Fruit fly (Drosophila melanogaster) whole organism, wandering third instar larva: ENCODE data around the gene Atpalpha.

Experiments
- Abd-B ChIP-seq: fragments of >200 bp; optimal IDR thresholded peaks from 2 replicates; lab custom pipeline; 2017; ENCODE audit warnings: missing biosample characterization, missing genetic modification characterization
- CG32264 ChIP-seq: fragments of 200-800 bp; sonication (Bioruptor generic); optimal IDR thresholded peaks from 2 replicates; lab custom pipeline; 2016; ENCODE audit warnings: missing biosample characterization, missing genetic modification characterization
- CG9705 ChIP-seq: fragments of 200-800 bp; sonication (Bioruptor generic); optimal IDR thresholded peaks from 2 replicates; lab custom pipeline; 2018; ENCODE audit warnings: missing biosample characterization, mild to moderate bottlenecking, missing genetic modification characterization
- CrebA ChIP-seq: fragments of 200-800 bp; sonication (Bioruptor generic); optimal IDR thresholded peaks from 2 replicates; lab custom pipeline; 2016; ENCODE audit warnings: missing biosample characterization, mild to moderate bottlenecking, missing genetic modification characterization, borderline replicate concordance
- Dfd ChIP-seq: fragments of >200 bp; optimal IDR thresholded peaks from 2 replicates; lab custom pipeline; 2017; ENCODE audit warnings: missing biosample characterization, missing genetic modification characterization
- Dif ChIP-seq: fragments of 200-275, 200-300 bp; sonication (Bioruptor generic); optimal IDR thresholded peaks from 2 replicates; lab custom pipeline; 2018; ENCODE audit warnings: missing biosample characterization, missing genetic modification characterization; ENCODE audit not compliant: partially characterized antibody
- GATAd ChIP-seq: sonication (Bioruptor generic); optimal IDR thresholded peaks from 2 replicates; lab custom pipeline; 2016; ENCODE audit warnings: missing biosample characterization, missing genetic modification characterization
- HLH106 ChIP-seq: fragments of 200-800 bp; optimal IDR thresholded peaks from 3 replicates; lab custom pipeline; 2019; ENCODE audit warnings: missing biosample characterization, mild to moderate bottlenecking, missing genetic modification characterization, moderate library complexity
- Hnf4 ChIP-seq: fragments of 200-800 bp; sonication (Bioruptor generic); optimal IDR thresholded peaks from 2 replicates; lab custom pipeline; 2016; ENCODE audit warnings: missing biosample characterization, mild to moderate bottlenecking, missing genetic modification characterization
- Hr78 ChIP-seq: fragments of >200 bp; optimal IDR thresholded peaks from 2 replicates; lab custom pipeline; 2017; ENCODE audit warnings: missing biosample characterization, missing genetic modification characterization
- Hr83 ChIP-seq: fragments of 200-300 bp; sonication (Bioruptor generic); optimal IDR thresholded peaks from 2 replicates; lab custom pipeline; 2016; ENCODE audit warnings: missing biosample characterization, mild to moderate bottlenecking, missing genetic modification characterization, moderate library complexity; ENCODE audit not compliant: poor library complexity, severe bottlenecking
- Jra ChIP-seq: sonication (Bioruptor generic); optimal IDR thresholded peaks from 2 replicates; lab custom pipeline; 2016; ENCODE audit warnings: missing biosample characterization, missing genetic modification characterization
- Mio ChIP-seq: sonication (Bioruptor generic); optimal IDR thresholded peaks from 2 replicates; lab custom pipeline; 2016; ENCODE audit warnings: missing biosample characterization, missing genetic modification characterization
- Myc ChIP-seq: fragments of >200 bp; optimal IDR thresholded peaks from 2 replicates; lab custom pipeline; 2017
- N ChIP-seq: fragments of >200 bp; optimal IDR thresholded peaks from 2 replicates; lab custom pipeline; 2018; ENCODE audit warnings: missing biosample characterization, missing external identifiers, missing genetic modification characterization
- OdsH ChIP-seq: fragments of 200-800 bp; sonication (Bioruptor generic); optimal IDR thresholded peaks from 2 replicates; lab custom pipeline; 2016; ENCODE audit warnings: missing biosample characterization, mild to moderate bottlenecking, missing genetic modification characterization
- Rel ChIP-seq, 2 experiments: fragments of 200-800 bp; sonication (Bioruptor generic) in 1 of 2; optimal IDR thresholded peaks; 2 replicates in 1 of 2; 3 replicates in 1 of 2; lab custom pipeline; 2016 to 2019; ENCODE audit warnings: mild to moderate bottlenecking in 2 of 2, missing biosample characterization in 2 of 2, missing genetic modification characterization in 2 of 2, moderate library complexity in 1 of 2
- Sp1 ChIP-seq: fragments of 200-800 bp; sonication (Bioruptor generic); optimal IDR thresholded peaks from 3 replicates; lab custom pipeline; 2019; ENCODE audit warnings: missing biosample characterization, mild to moderate bottlenecking, missing genetic modification characterization, moderate library complexity
- Vsx2 ChIP-seq: fragments of 200-300, 225-300 bp; sonication (Bioruptor generic); optimal IDR thresholded peaks from 2 replicates; lab custom pipeline; 2018; ENCODE audit warnings: missing biosample characterization, missing genetic modification characterization; ENCODE audit not compliant: partially characterized antibody
- br ChIP-seq: fragments of 200-800 bp; sonication (Bioruptor generic); optimal IDR thresholded peaks from 2 replicates; lab custom pipeline; 2016; ENCODE audit warnings: missing biosample characterization, missing genetic modification characterization
- brk ChIP-seq: fragments of 200-800 bp; sonication (Bioruptor generic); optimal IDR thresholded peaks from 2 replicates; lab custom pipeline; 2016; ENCODE audit warnings: missing biosample characterization, mild to moderate bottlenecking, missing genetic modification characterization
- dl ChIP-seq, 2 experiments: fragments of 175-275, 200-275 bp in 1 of 2; fragments of 200-275 bp in 1 of 2; sonication (Bioruptor generic); optimal IDR thresholded peaks; lab custom pipeline; 2018; ENCODE audit warnings: mild to moderate bottlenecking in 2 of 2, missing biosample characterization in 2 of 2, missing genetic modification characterization in 2 of 2, moderate library complexity in 2 of 2; ENCODE audit not compliant: partially characterized antibody in 2 of 2, insufficient read depth in 1 of 2
- dmrt93B ChIP-seq: fragments of 200-800 bp; sonication (Bioruptor generic); optimal IDR thresholded peaks from 2 replicates; lab custom pipeline; 2018; ENCODE audit warnings: missing biosample characterization, mild to moderate bottlenecking, missing genetic modification characterization
- dsf ChIP-seq: sonication (Bioruptor generic); optimal IDR thresholded peaks from 2 replicates; lab custom pipeline; 2016; ENCODE audit warnings: missing biosample characterization, missing genetic modification characterization, borderline replicate concordance
- foxo ChIP-seq, 2 experiments: fragments of 200-800 bp; sonication (Bioruptor generic); optimal IDR thresholded peaks; 2 replicates in 1 of 2; 3 replicates in 1 of 2; lab custom pipeline; 2016 to 2017; ENCODE audit warnings: missing biosample characterization in 2 of 2, missing genetic modification characterization in 2 of 2
- fru ChIP-seq: fragments of 200-800 bp; sonication (Bioruptor generic); optimal IDR thresholded peaks from 3 replicates; lab custom pipeline; 2016; ENCODE audit warnings: missing biosample characterization, mild to moderate bottlenecking, missing genetic modification characterization
- h ChIP-seq: fragments of 200-800 bp; sonication (Bioruptor generic); optimal IDR thresholded peaks from 3 replicates; lab custom pipeline; 2016; ENCODE audit warnings: missing biosample characterization, mild to moderate bottlenecking, missing genetic modification characterization
- jim ChIP-seq: fragments of 175-275, 200-325 bp; sonication (Bioruptor generic); optimal IDR thresholded peaks from 2 replicates; lab custom pipeline; 2016; ENCODE audit warnings: missing biosample characterization, mild to moderate bottlenecking, missing genetic modification characterization
- pan ChIP-seq: fragments of >200 bp; optimal IDR thresholded peaks from 2 replicates; lab custom pipeline; 2017
- psq ChIP-seq: fragments of 200-800 bp; sonication (Bioruptor generic); optimal IDR thresholded peaks from 3 replicates; lab custom pipeline; 2017; ENCODE audit warnings: missing biosample characterization, mild to moderate bottlenecking, missing genetic modification characterization, moderate library complexity
- rgr ChIP-seq: fragments of 200-800 bp; sonication (Bioruptor generic); optimal IDR thresholded peaks from 3 replicates; lab custom pipeline; 2016; ENCODE audit warnings: missing biosample characterization, mild to moderate bottlenecking, missing genetic modification characterization
- sage ChIP-seq: fragments of 200-800 bp; sonication (Bioruptor generic); optimal IDR thresholded peaks from 2 replicates; lab custom pipeline; 2016; ENCODE audit warnings: missing biosample characterization, mild to moderate bottlenecking, missing genetic modification characterization
- sv ChIP-seq: fragments of 200-800 bp; sonication (Bioruptor generic); optimal IDR thresholded peaks from 3 replicates; lab custom pipeline; 2016; ENCODE audit warnings: missing biosample characterization, missing genetic modification characterization
- tai ChIP-seq: sonication (Bioruptor generic); optimal IDR thresholded peaks from 2 replicates; lab custom pipeline; 2016; ENCODE audit warnings: missing biosample characterization, missing genetic modification characterization
- usp ChIP-seq: fragments of >200 bp; optimal IDR thresholded peaks from 2 replicates; lab custom pipeline; 2017; ENCODE audit warnings: missing biosample characterization, missing genetic modification characterization
- woc ChIP-seq: sonication (Bioruptor generic); optimal IDR thresholded peaks from 2 replicates; lab custom pipeline; 2016; ENCODE audit warnings: missing biosample characterization, mild to moderate bottlenecking, missing genetic modification characterization

The Atpalpha gene

DNA sequence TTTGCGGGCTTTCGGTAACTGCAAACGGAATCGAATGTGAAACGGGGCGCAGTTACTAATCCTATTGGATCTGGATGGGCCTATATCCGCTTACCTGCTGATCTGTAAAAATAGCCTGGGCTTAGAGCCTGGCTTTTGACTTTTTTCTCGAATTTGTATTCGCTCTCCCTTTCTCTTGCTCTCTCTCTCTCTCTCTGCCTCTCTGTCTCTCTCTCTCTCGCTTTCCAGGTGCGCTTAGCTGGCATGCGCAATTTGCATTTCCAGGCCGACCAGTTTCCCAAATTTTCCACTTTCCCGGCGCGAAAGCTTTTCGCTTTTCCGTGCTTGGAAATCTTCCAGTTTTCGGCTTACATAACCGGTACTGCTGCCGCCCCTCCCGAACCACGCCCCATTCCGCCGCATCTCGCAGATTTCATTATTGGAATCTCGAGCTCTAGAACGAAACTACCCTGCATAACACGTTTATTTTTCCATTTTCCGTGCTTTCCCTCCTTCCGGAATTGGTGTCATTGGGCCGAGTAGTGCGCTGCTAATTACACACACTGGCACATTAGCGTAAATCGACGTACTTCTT, 748 bp downstream of the Atpalpha start:
- TF ChIP-seq dl (GFP tag; optimal IDR thresholded peaks at IDR 0.05; lab: Kevin White, UChicago; ENCODE audit: insufficient read depth in 1 of 2, partially characterized antibody in 2 of 2), result peak in 1 of 2 experiments; percentile 9
- TF ChIP-seq Dif, result peak; percentile 48
- no peak for TF ChIP-seq CG32264

- TF ChIP-seq foxo (GFP tag; optimal IDR thresholded peaks at IDR 0.05; lab: Kevin White, UChicago), result no peak
- peak; percentile 26 for TF ChIP-seq Myc (lab: Kevin White, UChicago)
- no peak for TF ChIP-seq fru (GFP tag; lab: Kevin White, UChicago)
- TF ChIP-seq OdsH (GFP tag; lab: Kevin White, UChicago), result no peak
- TF ChIP-seq Dif, result peak; percentile 19
These were observed 1.5 kb downstream of the Atpalpha start for dm6 chr3R:20949749-20950676.

DNA sequence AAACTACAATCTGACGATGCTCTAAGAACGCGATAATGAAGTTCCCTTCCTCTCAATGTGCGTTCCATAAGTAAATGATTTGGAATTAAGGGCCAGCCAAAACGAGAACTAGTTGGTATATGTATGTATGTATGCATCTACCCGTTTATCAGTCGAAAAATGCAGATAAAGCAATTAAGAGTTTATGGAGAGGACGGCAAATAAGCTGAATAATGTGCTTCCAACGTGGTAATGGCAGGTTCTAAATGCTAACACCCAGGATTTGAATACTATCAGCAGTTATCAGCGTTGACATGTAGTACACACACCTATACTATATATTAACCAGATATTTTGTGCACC, 2.1 kb downstream of the Atpalpha start:
- TF ChIP-seq jim, result no peak
- TF ChIP-seq sage (GFP tag; lab: Kevin White, UChicago), result no peak
- no peak for TF ChIP-seq CrebA
- no peak for TF ChIP-seq Abd-B (GFP tag; lab: Kevin White, UChicago)
- no peak for TF ChIP-seq Hr83 (GFP tag; lab: Kevin White, UChicago)
- no peak for TF ChIP-seq dmrt93B (GFP tag; lab: Kevin White, UChicago)
- no peak for TF ChIP-seq Myc (lab: Kevin White, UChicago)
- TF ChIP-seq woc (GFP tag; lab: Kevin White, UChicago), result no peak
- TF ChIP-seq tai (GFP tag; lab: Kevin White, UChicago), result no peak
- no peak for TF ChIP-seq Vsx2 (GFP tag; lab: Kevin White, UChicago)
- TF ChIP-seq fru (GFP tag; lab: Kevin White, UChicago), result no peak
- no peak for TF ChIP-seq Rel (GFP tag; optimal IDR thresholded peaks at IDR 0.05; lab: Kevin White, UChicago)
- TF ChIP-seq Rel (tag; optimal IDR thresholded peaks at IDR 0.05; lab: Kevin White, UChicago), result no peak
- TF ChIP-seq Hnf4, result no peak
- no peak for TF ChIP-seq HLH106 (tag; lab: Kevin White, UChicago)

DNA sequence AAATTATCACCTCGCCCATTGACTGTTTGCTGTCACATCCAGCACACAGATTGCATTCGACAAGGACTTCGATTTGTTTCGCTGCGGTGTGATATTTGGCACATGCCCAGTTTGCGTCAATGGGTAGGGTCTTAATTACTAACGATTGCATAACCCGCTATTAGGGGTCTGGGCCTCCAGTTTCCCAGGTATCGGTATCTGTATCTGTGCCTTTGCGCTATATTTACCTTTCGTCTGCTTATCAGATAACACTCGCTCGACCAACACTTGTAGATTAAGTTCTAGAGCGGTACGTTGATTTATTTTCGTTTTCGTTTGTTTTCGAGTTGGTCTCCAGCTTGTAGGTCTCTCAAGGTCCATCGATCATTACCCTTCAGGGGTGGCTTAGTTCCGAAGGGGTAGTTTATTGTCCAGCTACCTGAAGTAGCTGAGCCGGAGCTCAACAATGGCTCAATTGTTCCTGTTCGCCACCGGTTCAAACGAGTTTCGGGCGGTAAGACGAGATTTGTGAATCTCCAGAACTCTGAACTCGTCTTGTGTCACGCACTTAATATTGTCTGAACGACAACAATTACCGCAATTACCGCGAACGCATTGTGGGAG, 2.9 kb downstream of the Atpalpha start:
- TF ChIP-seq psq (GFP tag; lab: Kevin White, UChicago) (no peak), Vsx2 (GFP tag; lab: Kevin White, UChicago) (no peak), rgr (GFP tag; lab: Kevin White, UChicago) (no peak), dsf (no peak), Hr83 (GFP tag; lab: Kevin White, UChicago) (no peak), Mio (GFP tag; lab: Kevin White, UChicago) (no peak), jim (no peak), usp (no peak), Sp1 (GFP tag; lab: Kevin White, UChicago) (no peak), woc (GFP tag; lab: Kevin White, UChicago) (no peak), HLH106 (tag; lab: Kevin White, UChicago) (no peak), Dfd (GFP tag; lab: Kevin White, UChicago) (no peak)

dm6 chr3R:20952423-20953013, 4.0 kb downstream of the Atpalpha start:
- no peak for TF ChIP-seq dmrt93B (GFP tag; lab: Kevin White, UChicago)
- TF ChIP-seq rgr (GFP tag; lab: Kevin White, UChicago), result no peak
- no peak for TF ChIP-seq psq (GFP tag; lab: Kevin White, UChicago)
- no peak for TF ChIP-seq Hr78 (GFP tag; lab: Kevin White, UChicago)
- no peak for TF ChIP-seq jim
- TF ChIP-seq N (GFP tag; lab: Kevin White, UChicago), result no peak
- no peak for TF ChIP-seq Sp1 (GFP tag; lab: Kevin White, UChicago)
- no peak for TF ChIP-seq sv (GFP tag; lab: Kevin White, UChicago)
- no peak for TF ChIP-seq OdsH (GFP tag; lab: Kevin White, UChicago)
- no peak for TF ChIP-seq Jra (GFP tag; lab: Kevin White, UChicago)
- no peak for TF ChIP-seq GATAd (GFP tag; lab: Kevin White, UChicago)
- peak; percentile 30 for TF ChIP-seq CrebA
- no peak for TF ChIP-seq brk
- no peak for TF ChIP-seq CG9705 (GFP tag; lab: Kevin White, UChicago)
- peak; percentile 4 for TF ChIP-seq br (GFP tag; lab: Kevin White, UChicago)
- no peak for TF ChIP-seq Hnf4
- no peak for TF ChIP-seq tai (GFP tag; lab: Kevin White, UChicago)
- peak; percentile 4 for TF ChIP-seq Rel (GFP tag; optimal IDR thresholded peaks at IDR 0.05; lab: Kevin White, UChicago)
- no peak for TF ChIP-seq Rel (tag; optimal IDR thresholded peaks at IDR 0.05; lab: Kevin White, UChicago)
- TF ChIP-seq Myc (lab: Kevin White, UChicago), result no peak
- TF ChIP-seq h (GFP tag; lab: Kevin White, UChicago), result peak; percentile 11
- no peak for TF ChIP-seq sage (GFP tag; lab: Kevin White, UChicago)
- no peak for TF ChIP-seq usp
- TF ChIP-seq pan (lab: Kevin White, UChicago), result no peak
